Worm (Caenorhabditis elegans) whole organism, L4/young adult: ENCODE results near the gene acs-19.
A peak's percentile ranks its signal among the peaks of the same experiment; 100 is the strongest.

Experiments
- W03F9.2 ChIP-seq: fragments of 150-350 bp; optimal IDR thresholded peaks from 2 replicates; lab custom pipeline; 2014; ENCODE audit warnings: missing biosample characterization, missing genetic modification characterization
- dao-5 ChIP-seq: sonication (generic microtip); optimal IDR thresholded peaks from 2 replicates; lab custom pipeline; 2016; ENCODE audit warnings: missing genotype, missing genetic modification characterization, moderate library complexity, missing compliant biosample characterization
- him-1 ChIP-seq: sonication (generic microtip); optimal IDR thresholded peaks from 2 replicates; lab custom pipeline; 2016; ENCODE audit warnings: missing genotype, missing genetic modification reagents, missing genetic modification characterization, missing compliant biosample characterization

Gene acs-19

ce11 chrIII:3915705-3916104 is 51.4 kb downstream of the acs-19 start:
- TF ChIP-seq W03F9.2 (tag; lab: Kevin White, UChicago) (no peak), him-1 (tag; lab: Kevin White, UChicago) (no peak), dao-5 (no peak)

- TF ChIP-seq him-1 (tag; lab: Kevin White, UChicago) (no peak), W03F9.2 (tag; lab: Kevin White, UChicago) (peak; percentile 85), dao-5 (no peak)
These were observed 52.3 kb downstream of the acs-19 start, which contains the start of gene ccdc-47 for ce11 chrIII:3916624-3917023. Gene ccdc-47 (plus strand): TSS chrIII:3916967.
